Worm (Caenorhabditis elegans) whole organism, L4/young adult: ENCODE data around the gene ZK632.4.

Experiments
- W03F9.2 ChIP-seq: fragments of 150-350 bp; optimal IDR thresholded peaks from 2 replicates; lab custom pipeline; 2014; ENCODE audit warnings: missing biosample characterization, missing genetic modification characterization
- dao-5 ChIP-seq: sonication (generic microtip); optimal IDR thresholded peaks from 2 replicates; lab custom pipeline; 2016; ENCODE audit warnings: missing genotype, missing genetic modification characterization, moderate library complexity, missing compliant biosample characterization
- him-1 ChIP-seq: sonication (generic microtip); optimal IDR thresholded peaks from 2 replicates; lab custom pipeline; 2016; ENCODE audit warnings: missing genotype, missing genetic modification reagents, missing genetic modification characterization, missing compliant biosample characterization

- no peak for TF ChIP-seq W03F9.2 (tag; lab: Kevin White, UChicago)
- no peak for TF ChIP-seq dao-5 (tag; lab: Kevin White, UChicago)
- no peak for TF ChIP-seq him-1
These were observed at the start of gene ZK632.4 for ce11 chrIII:9806968-9807559.
